Worm (Caenorhabditis elegans) whole organism, early embryonic: ENCODE data around the gene srh-145.

Source experiments
- B0310.2 ChIP-seq: sonication (generic microtip); optimal IDR thresholded peaks from 2 replicates; lab custom pipeline; 2016; ENCODE audit warnings: mild to moderate bottlenecking, missing genetic modification characterization, missing compliant biosample characterization
- F13C5.2 ChIP-seq: sonication (generic microtip); optimal IDR thresholded peaks from 2 replicates; lab custom pipeline; 2017; ENCODE audit warnings: mild to moderate bottlenecking, missing genetic modification characterization, inconsistent platforms, missing compliant biosample characterization
- aly-1 ChIP-seq: sonication (generic microtip); optimal IDR thresholded peaks from 2 replicates; lab custom pipeline; 2016; ENCODE audit warnings: missing genetic modification characterization, missing compliant biosample characterization
- ama-1 ChIP-seq: fragments of 150-350 bp; optimal IDR thresholded peaks from 2 replicates; lab custom pipeline; 2014
- ceh-13 ChIP-seq: fragments of 200-800 bp; sonication (Bioruptor generic); optimal IDR thresholded peaks from 2 replicates; lab custom pipeline; 2018; ENCODE audit warnings: mild to moderate bottlenecking, missing genetic modification characterization, missing compliant biosample characterization
- ceh-36 ChIP-seq: sonication (generic microtip); optimal IDR thresholded peaks from 2 replicates; lab custom pipeline; 2016; ENCODE audit warnings: missing genetic modification characterization, inconsistent platforms, missing compliant biosample characterization
- ets-7 ChIP-seq: sonication (generic microtip); optimal IDR thresholded peaks from 2 replicates; lab custom pipeline; 2016; ENCODE audit warnings: missing genotype, missing genetic modification characterization, missing compliant biosample characterization
- flt-1 ChIP-seq: fragments of 200-800 bp; sonication (Bioruptor generic); IDR thresholded peaks from 2 replicates; pipeline ENCODE4 v1.3.6; 2022; ENCODE audit warnings: missing genetic modification characterization, missing compliant biosample characterization
- hmbx-1 ChIP-seq: sonication (generic microtip); optimal IDR thresholded peaks from 2 replicates; lab custom pipeline; 2016; ENCODE audit warnings: mild to moderate bottlenecking, missing genetic modification characterization, missing compliant biosample characterization
- hmg-4 ChIP-seq: fragments of 200-800 bp; sonication (Bioruptor generic); optimal IDR thresholded peaks from 2 replicates; lab custom pipeline; 2018; ENCODE audit warnings: mild to moderate bottlenecking, missing genetic modification characterization, missing compliant biosample characterization
- hnd-1 ChIP-seq: sonication (generic microtip); optimal IDR thresholded peaks from 2 replicates; lab custom pipeline; 2016; ENCODE audit warnings: missing genetic modification characterization, missing compliant biosample characterization
- pes-1 ChIP-seq: fragments of 200-800 bp; sonication (Bioruptor generic); IDR thresholded peaks from 2 replicates; pipeline ENCODE4 v1.3.6; 2022; ENCODE audit warnings: missing genetic modification reagents, missing genetic modification characterization, missing compliant biosample characterization
- scrt-1 ChIP-seq: fragments of 200-800 bp; sonication (Bioruptor generic); IDR thresholded peaks from 2 replicates; pipeline ENCODE4 v1.3.6; 2022; ENCODE audit warnings: missing genetic modification characterization, missing compliant biosample characterization
- sea-1 ChIP-seq: fragments of 200-800 bp; sonication (Bioruptor generic); conservative IDR thresholded peaks from 2 replicates; pipeline ENCODE4 v1.3.6; 2022; ENCODE audit warnings: missing genetic modification characterization, missing compliant biosample characterization
- tbx-11 ChIP-seq: fragments of 200-800 bp; sonication (Bioruptor generic); IDR thresholded peaks from 2 replicates; pipeline ENCODE4 v1.3.6; 2022; ENCODE audit warnings: missing genetic modification characterization, missing compliant biosample characterization
- tbx-37 ChIP-seq: fragments of 200-800 bp; sonication (Bioruptor generic); conservative IDR thresholded peaks from 2 replicates; pipeline ENCODE4 v1.3.6; 2022; ENCODE audit warnings: missing genetic modification reagents, missing genetic modification characterization, missing compliant biosample characterization
- tra-4 ChIP-seq: sonication (generic microtip); optimal IDR thresholded peaks from 2 replicates; lab custom pipeline; 2017; ENCODE audit warnings: missing genetic modification characterization, missing compliant biosample characterization

srh-145 gene

DNA sequence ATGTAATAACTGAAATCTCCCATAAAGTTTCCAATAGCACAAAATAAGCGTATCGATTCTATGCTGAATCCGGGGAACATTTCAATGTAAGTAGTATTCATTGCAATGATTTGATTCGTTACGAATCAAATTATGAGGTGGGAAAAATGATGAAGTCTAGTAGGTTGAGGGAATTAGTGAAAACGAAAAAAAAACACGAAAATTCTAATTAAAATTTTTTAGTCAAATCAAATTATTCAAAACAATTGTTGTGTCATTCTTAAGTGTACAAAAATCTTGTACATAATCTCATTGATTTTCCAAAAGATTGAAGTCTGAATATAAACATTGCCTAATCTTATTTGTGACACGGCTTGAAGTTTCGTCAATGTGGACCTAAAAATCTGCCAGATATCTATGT lies 13.9 kb downstream of the srh-145 start, which contains the start of gene srw-29:
srw-29 (minus strand) TSS at position 101 of the 400 bp plus-strand sequence.
- TF ChIP-seq ceh-13 (GFP tag; lab: Kevin White, UChicago) (no peak), tbx-37 (no peak), ceh-36 (no peak), tra-4 (no peak), sea-1 (GFP tag; lab: Robert Waterston, UW) (no peak), pes-1 (GFP tag; lab: Robert Waterston, UW) (no peak), hmbx-1 (tag; lab: Kevin White, UChicago) (no peak), F13C5.2 (tag; lab: Kevin White, UChicago) (no peak), ets-7 (tag; lab: Kevin White, UChicago) (no peak), ama-1 (no peak), hmg-4 (GFP tag; lab: Kevin White, UChicago) (no peak), scrt-1 (GFP tag; lab: Robert Waterston, UW) (no peak), B0310.2 (no peak)

DNA sequence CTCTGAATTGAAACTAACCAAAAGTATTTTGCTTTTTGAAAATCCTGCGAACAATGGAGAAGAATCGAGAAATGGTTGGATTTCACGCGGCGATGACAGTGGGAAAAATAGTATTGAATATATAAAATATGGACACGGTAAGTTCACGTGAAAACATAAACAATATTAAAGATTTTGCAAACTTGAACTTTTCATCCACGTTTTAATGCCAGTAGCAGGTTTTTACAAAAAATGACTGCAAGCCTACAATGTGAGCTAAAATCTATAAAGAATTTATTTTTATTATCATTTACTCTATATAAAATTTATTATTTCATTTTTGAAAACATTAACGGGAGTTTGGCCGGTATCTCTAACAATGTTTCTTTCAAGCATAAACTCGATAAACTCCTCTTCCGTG lies 19.0 kb downstream of the srh-145 start, which contains the start of gene F26D2.10:
F26D2.10 (minus strand) TSS at position 101 of the 400 bp plus-strand sequence.
- TF ChIP-seq tbx-11 (GFP tag; lab: Robert Waterston, UW) (no peak), scrt-1 (GFP tag; lab: Robert Waterston, UW) (no peak), tra-4 (no peak), pes-1 (GFP tag; lab: Robert Waterston, UW) (no peak), hmg-4 (GFP tag; lab: Kevin White, UChicago) (no peak), aly-1 (no peak), flt-1 (GFP tag; lab: Robert Waterston, UW) (no peak), ceh-13 (GFP tag; lab: Kevin White, UChicago) (no peak), tbx-37 (no peak), ceh-36 (no peak), hnd-1 (tag; lab: Kevin White, UChicago) (no peak), hmbx-1 (tag; lab: Kevin White, UChicago) (no peak), ets-7 (tag; lab: Kevin White, UChicago) (no peak)

DNA sequence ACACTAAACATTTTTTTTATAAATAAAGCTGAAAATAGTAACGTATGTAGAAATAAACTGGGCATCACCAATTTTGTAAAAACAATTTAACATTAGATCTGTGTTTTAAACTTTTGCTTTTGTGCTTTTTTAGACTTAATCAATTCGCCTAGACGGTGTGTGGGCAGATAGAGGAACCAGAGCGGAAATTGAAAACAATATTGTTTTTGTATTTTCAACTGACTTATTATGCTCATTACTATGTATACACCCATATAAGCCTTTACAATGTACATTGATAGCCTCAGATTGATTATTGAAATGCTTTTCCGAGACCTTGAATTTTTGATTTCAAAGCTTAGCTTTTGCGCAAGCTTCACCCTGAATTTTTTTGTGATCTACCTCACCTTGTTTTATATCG lies 19.4 kb downstream of the srh-145 start, which contains the start of gene str-73:
str-73 (plus strand) TSS at position 301 of the 400 bp plus-strand sequence.
- TF ChIP-seq scrt-1 (GFP tag; lab: Robert Waterston, UW) = no peak
- TF ChIP-seq hmg-4 (GFP tag; lab: Kevin White, UChicago) = no peak
- no peak for TF ChIP-seq F13C5.2 (tag; lab: Kevin White, UChicago)
- TF ChIP-seq ama-1 = no peak
- TF ChIP-seq tra-4 = no peak
- no peak for TF ChIP-seq sea-1 (GFP tag; lab: Robert Waterston, UW)
- TF ChIP-seq ceh-13 (GFP tag; lab: Kevin White, UChicago) = no peak
- no peak for TF ChIP-seq B0310.2
- TF ChIP-seq flt-1 (GFP tag; lab: Robert Waterston, UW) = no peak
- no peak for TF ChIP-seq aly-1
- TF ChIP-seq ceh-36 = no peak
- TF ChIP-seq tbx-37 = no peak
- TF ChIP-seq ets-7 (tag; lab: Kevin White, UChicago) = no peak
- no peak for TF ChIP-seq hmbx-1 (tag; lab: Kevin White, UChicago)
- no peak for TF ChIP-seq hnd-1 (tag; lab: Kevin White, UChicago)
- no peak for TF ChIP-seq pes-1 (GFP tag; lab: Robert Waterston, UW)
- no peak for TF ChIP-seq tbx-11 (GFP tag; lab: Robert Waterston, UW)

DNA sequence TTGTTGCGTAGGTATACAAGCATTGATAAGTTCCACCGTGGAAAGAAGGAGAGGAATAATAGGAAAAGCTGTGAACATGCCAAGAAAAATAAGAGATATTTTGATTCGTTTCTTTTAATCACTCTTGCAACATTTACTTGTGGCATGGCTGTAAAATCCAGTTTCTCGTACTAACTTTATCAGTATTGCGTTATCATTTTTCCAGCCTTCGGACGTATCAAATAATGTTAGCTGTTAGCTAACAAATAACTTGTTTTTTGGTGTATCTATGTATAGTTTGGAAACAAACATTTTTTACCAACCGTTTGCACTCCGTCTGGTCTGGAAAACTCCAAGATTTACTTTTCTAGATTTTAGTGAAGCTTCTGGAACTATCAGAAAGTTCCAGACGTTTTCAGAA lies 23.0 kb downstream of the srh-145 start, which contains the start of gene clec-234:
clec-234 (minus strand) TSS at position 101 of the 400 bp plus-strand sequence.
- TF ChIP-seq scrt-1 (GFP tag; lab: Robert Waterston, UW) (no peak), ama-1 (no peak), hmg-4 (GFP tag; lab: Kevin White, UChicago) (no peak), tra-4 (no peak), tbx-37 (no peak), pes-1 (GFP tag; lab: Robert Waterston, UW) (no peak), ceh-13 (GFP tag; lab: Kevin White, UChicago) (no peak), aly-1 (no peak), B0310.2 (no peak), F13C5.2 (tag; lab: Kevin White, UChicago) (no peak), sea-1 (GFP tag; lab: Robert Waterston, UW) (no peak), ceh-36 (no peak), hnd-1 (tag; lab: Kevin White, UChicago) (no peak), ets-7 (tag; lab: Kevin White, UChicago) (no peak), flt-1 (GFP tag; lab: Robert Waterston, UW) (no peak)

DNA sequence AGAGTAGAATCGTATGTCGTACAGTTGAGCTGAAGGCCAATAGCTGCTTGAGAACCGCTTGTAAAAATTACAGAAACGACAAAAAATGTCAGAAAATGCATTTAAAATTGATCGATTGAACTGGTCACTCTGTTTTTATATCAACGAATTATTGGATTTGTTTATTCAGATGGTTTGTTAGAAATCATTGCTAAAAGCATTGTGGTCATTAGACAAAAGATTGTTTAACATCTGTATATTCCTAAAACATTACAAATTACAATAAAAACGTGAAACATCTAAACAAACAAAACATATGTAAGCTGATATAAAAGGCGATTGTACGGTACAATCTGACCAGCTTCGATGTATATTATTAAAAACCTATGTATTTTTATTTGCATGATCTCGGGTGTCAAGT lies 25.0 kb downstream of the srh-145 start, which contains the start of the genes F26D2.13 and F26D2.14:
F26D2.13 (minus strand) TSS at position 101 of the 400 bp plus-strand sequence.
F26D2.14 (plus strand) TSS at position 346 of the 400 bp plus-strand sequence.
- TF ChIP-seq tbx-11 (GFP tag; lab: Robert Waterston, UW) (no peak), ets-7 (tag; lab: Kevin White, UChicago) (no peak), ceh-13 (GFP tag; lab: Kevin White, UChicago) (no peak), aly-1 (no peak), F13C5.2 (tag; lab: Kevin White, UChicago) (no peak), scrt-1 (GFP tag; lab: Robert Waterston, UW) (no peak), sea-1 (GFP tag; lab: Robert Waterston, UW) (no peak), hmbx-1 (tag; lab: Kevin White, UChicago) (no peak), ceh-36 (no peak), flt-1 (GFP tag; lab: Robert Waterston, UW) (no peak)

DNA sequence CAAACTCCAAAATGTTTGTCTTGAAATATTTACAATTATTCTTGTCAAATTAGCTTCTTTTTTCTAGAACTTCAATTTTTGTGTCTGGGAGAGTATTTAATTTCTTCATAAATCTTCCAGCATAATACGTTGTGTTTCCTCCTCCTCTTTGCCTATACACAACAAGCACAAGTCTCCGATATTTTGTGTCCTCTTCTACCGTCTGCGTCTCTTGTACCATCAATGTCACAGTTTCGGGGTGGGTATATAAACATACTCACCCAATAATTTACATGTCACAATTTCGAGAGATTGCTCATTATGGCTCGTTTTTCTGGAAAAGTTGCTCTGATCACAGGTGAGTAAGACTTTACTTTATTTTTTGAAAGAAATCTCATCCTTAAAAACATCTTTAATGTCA lies 27.0 kb downstream of the srh-145 start, which contains the start of gene F26D2.15:
F26D2.15 (plus strand) TSS at position 301 of the 400 bp plus-strand sequence.
- TF ChIP-seq flt-1 (GFP tag; lab: Robert Waterston, UW) = no peak
- no peak for TF ChIP-seq scrt-1 (GFP tag; lab: Robert Waterston, UW)
- no peak for TF ChIP-seq tbx-37
- TF ChIP-seq hmg-4 (GFP tag; lab: Kevin White, UChicago) = no peak
- no peak for TF ChIP-seq tra-4
- TF ChIP-seq tbx-11 (GFP tag; lab: Robert Waterston, UW) = no peak
- no peak for TF ChIP-seq ceh-13 (GFP tag; lab: Kevin White, UChicago)
- TF ChIP-seq sea-1 (GFP tag; lab: Robert Waterston, UW) = no peak
- no peak for TF ChIP-seq pes-1 (GFP tag; lab: Robert Waterston, UW)

DNA sequence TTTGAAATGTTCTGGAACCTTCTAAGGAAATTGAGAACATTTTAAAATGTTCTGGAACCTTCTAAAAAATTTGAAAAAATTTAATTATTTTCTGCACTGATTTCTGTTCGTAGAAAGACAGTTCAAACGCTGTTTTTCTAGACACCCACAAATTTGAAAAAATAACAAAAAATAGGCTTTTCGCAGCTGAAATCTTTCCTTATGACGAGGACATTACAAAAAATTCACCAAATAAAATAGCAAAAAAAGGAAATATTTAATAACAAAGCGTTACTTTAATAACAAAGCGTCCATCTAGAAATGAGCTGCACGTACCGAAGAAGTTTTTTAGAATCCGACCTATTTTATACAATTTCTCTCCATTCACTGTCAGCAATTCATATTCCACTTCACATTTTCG lies 33.1 kb downstream of the srh-145 start, which contains the start of gene srh-141:
srh-141 (plus strand) TSS at position 301 of the 400 bp plus-strand sequence.
- TF ChIP-seq flt-1 (GFP tag; lab: Robert Waterston, UW) = no peak
- TF ChIP-seq B0310.2 = no peak
- no peak for TF ChIP-seq ceh-13 (GFP tag; lab: Kevin White, UChicago)
- no peak for TF ChIP-seq pes-1 (GFP tag; lab: Robert Waterston, UW)
- no peak for TF ChIP-seq tra-4
- TF ChIP-seq hmg-4 (GFP tag; lab: Kevin White, UChicago) = no peak
